Fruit fly (Drosophila melanogaster) Kc167 (cell line): Measurements from ENCODE around the gene spri.

ENCODE experiments used
- Myc ChIP-seq: fragments of >200 bp; optimal IDR thresholded peaks from 2 replicates; lab custom pipeline; 2017; ENCODE audit warnings: missing external identifiers
- Sin3A ChIP-seq: fragments of >200 bp; optimal IDR thresholded peaks from 2 replicates; lab custom pipeline; 2018; ENCODE audit warnings: missing external identifiers
- h ChIP-seq: fragments of >200 bp; optimal IDR thresholded peaks from 3 replicates; lab custom pipeline; 2018; ENCODE audit warnings: missing external identifiers
- insv ChIP-seq: fragments of >200 bp; optimal IDR thresholded peaks from 3 replicates; lab custom pipeline; 2018; ENCODE audit warnings: missing external identifiers
- ttk ChIP-seq: sonication (Bioruptor generic); optimal IDR thresholded peaks from 2 replicates; lab custom pipeline; 2017; ENCODE audit warnings: missing external identifiers

dm6 chrX:10474213-10474540 lies 111.0 kb downstream of the spri start:
- TF ChIP-seq Myc (lab: Kevin White, UChicago), result no peak
- TF ChIP-seq Sin3A, result no peak
- no peak for TF ChIP-seq insv
- no peak for TF ChIP-seq h
- TF ChIP-seq ttk (lab: Kevin White, UChicago), result no peak
